Fruit fly (Drosophila melanogaster) whole organism, wandering third instar larva: ENCODE data around the gene CG10638.

Experiments used
- CG32264 ChIP-seq: fragments of 200-800 bp; sonication (Bioruptor generic); optimal IDR thresholded peaks from 2 replicates; lab custom pipeline; 2016; ENCODE audit warnings: missing biosample characterization, missing genetic modification characterization
- CG9705 ChIP-seq: fragments of 200-800 bp; sonication (Bioruptor generic); optimal IDR thresholded peaks from 2 replicates; lab custom pipeline; 2018; ENCODE audit warnings: missing biosample characterization, mild to moderate bottlenecking, missing genetic modification characterization
- Dfd ChIP-seq: fragments of >200 bp; optimal IDR thresholded peaks from 2 replicates; lab custom pipeline; 2017; ENCODE audit warnings: missing biosample characterization, missing genetic modification characterization
- Dif ChIP-seq: fragments of 200-275, 200-300 bp; sonication (Bioruptor generic); optimal IDR thresholded peaks from 2 replicates; lab custom pipeline; 2018; ENCODE audit warnings: missing biosample characterization, missing genetic modification characterization; ENCODE audit not compliant: partially characterized antibody
- GATAd ChIP-seq: sonication (Bioruptor generic); optimal IDR thresholded peaks from 2 replicates; lab custom pipeline; 2016; ENCODE audit warnings: missing biosample characterization, missing genetic modification characterization
- HLH106 ChIP-seq: fragments of 200-800 bp; optimal IDR thresholded peaks from 3 replicates; lab custom pipeline; 2019; ENCODE audit warnings: missing biosample characterization, mild to moderate bottlenecking, missing genetic modification characterization, moderate library complexity
- Hnf4 ChIP-seq: fragments of 200-800 bp; sonication (Bioruptor generic); optimal IDR thresholded peaks from 2 replicates; lab custom pipeline; 2016; ENCODE audit warnings: missing biosample characterization, mild to moderate bottlenecking, missing genetic modification characterization
- Hr78 ChIP-seq: fragments of >200 bp; optimal IDR thresholded peaks from 2 replicates; lab custom pipeline; 2017; ENCODE audit warnings: missing biosample characterization, missing genetic modification characterization
- Hr83 ChIP-seq: fragments of 200-300 bp; sonication (Bioruptor generic); optimal IDR thresholded peaks from 2 replicates; lab custom pipeline; 2016; ENCODE audit warnings: missing biosample characterization, mild to moderate bottlenecking, missing genetic modification characterization, moderate library complexity; ENCODE audit not compliant: poor library complexity, severe bottlenecking
- Mio ChIP-seq: sonication (Bioruptor generic); optimal IDR thresholded peaks from 2 replicates; lab custom pipeline; 2016; ENCODE audit warnings: missing biosample characterization, missing genetic modification characterization
- Myc ChIP-seq: fragments of >200 bp; optimal IDR thresholded peaks from 2 replicates; lab custom pipeline; 2017
- N ChIP-seq: fragments of >200 bp; optimal IDR thresholded peaks from 2 replicates; lab custom pipeline; 2018; ENCODE audit warnings: missing biosample characterization, missing external identifiers, missing genetic modification characterization
- OdsH ChIP-seq: fragments of 200-800 bp; sonication (Bioruptor generic); optimal IDR thresholded peaks from 2 replicates; lab custom pipeline; 2016; ENCODE audit warnings: missing biosample characterization, mild to moderate bottlenecking, missing genetic modification characterization
- Sp1 ChIP-seq: fragments of 200-800 bp; sonication (Bioruptor generic); optimal IDR thresholded peaks from 3 replicates; lab custom pipeline; 2019; ENCODE audit warnings: missing biosample characterization, mild to moderate bottlenecking, missing genetic modification characterization, moderate library complexity
- Vsx2 ChIP-seq: fragments of 200-300, 225-300 bp; sonication (Bioruptor generic); optimal IDR thresholded peaks from 2 replicates; lab custom pipeline; 2018; ENCODE audit warnings: missing biosample characterization, missing genetic modification characterization; ENCODE audit not compliant: partially characterized antibody
- br ChIP-seq: fragments of 200-800 bp; sonication (Bioruptor generic); optimal IDR thresholded peaks from 2 replicates; lab custom pipeline; 2016; ENCODE audit warnings: missing biosample characterization, missing genetic modification characterization
- brk ChIP-seq: fragments of 200-800 bp; sonication (Bioruptor generic); optimal IDR thresholded peaks from 2 replicates; lab custom pipeline; 2016; ENCODE audit warnings: missing biosample characterization, mild to moderate bottlenecking, missing genetic modification characterization
- dl ChIP-seq, 2 experiments: fragments of 175-275, 200-275 bp in 1 of 2; fragments of 200-275 bp in 1 of 2; sonication (Bioruptor generic); optimal IDR thresholded peaks; lab custom pipeline; 2018; ENCODE audit warnings: mild to moderate bottlenecking in 2 of 2, missing biosample characterization in 2 of 2, missing genetic modification characterization in 2 of 2, moderate library complexity in 2 of 2; ENCODE audit not compliant: partially characterized antibody in 2 of 2, insufficient read depth in 1 of 2
- dmrt93B ChIP-seq: fragments of 200-800 bp; sonication (Bioruptor generic); optimal IDR thresholded peaks from 2 replicates; lab custom pipeline; 2018; ENCODE audit warnings: missing biosample characterization, mild to moderate bottlenecking, missing genetic modification characterization
- ey ChIP-seq: fragments of 200-800 bp; sonication (Bioruptor generic); optimal IDR thresholded peaks from 2 replicates; lab custom pipeline; 2016; ENCODE audit warnings: missing biosample characterization, missing genetic modification characterization
- foxo ChIP-seq, 2 experiments: fragments of 200-800 bp; sonication (Bioruptor generic); optimal IDR thresholded peaks; 2 replicates in 1 of 2; 3 replicates in 1 of 2; lab custom pipeline; 2016 to 2017; ENCODE audit warnings: missing biosample characterization in 2 of 2, missing genetic modification characterization in 2 of 2
- fru ChIP-seq: fragments of 200-800 bp; sonication (Bioruptor generic); optimal IDR thresholded peaks from 3 replicates; lab custom pipeline; 2016; ENCODE audit warnings: missing biosample characterization, mild to moderate bottlenecking, missing genetic modification characterization
- h ChIP-seq: fragments of 200-800 bp; sonication (Bioruptor generic); optimal IDR thresholded peaks from 3 replicates; lab custom pipeline; 2016; ENCODE audit warnings: missing biosample characterization, mild to moderate bottlenecking, missing genetic modification characterization
- jim ChIP-seq: fragments of 175-275, 200-325 bp; sonication (Bioruptor generic); optimal IDR thresholded peaks from 2 replicates; lab custom pipeline; 2016; ENCODE audit warnings: missing biosample characterization, mild to moderate bottlenecking, missing genetic modification characterization
- lola ChIP-seq: fragments of >200 bp; optimal IDR thresholded peaks from 2 replicates; lab custom pipeline; 2017; ENCODE audit warnings: missing biosample characterization, missing genetic modification characterization
- pan ChIP-seq: fragments of >200 bp; optimal IDR thresholded peaks from 2 replicates; lab custom pipeline; 2017
- psq ChIP-seq: fragments of 200-800 bp; sonication (Bioruptor generic); optimal IDR thresholded peaks from 3 replicates; lab custom pipeline; 2017; ENCODE audit warnings: missing biosample characterization, mild to moderate bottlenecking, missing genetic modification characterization, moderate library complexity
- rgr ChIP-seq: fragments of 200-800 bp; sonication (Bioruptor generic); optimal IDR thresholded peaks from 3 replicates; lab custom pipeline; 2016; ENCODE audit warnings: missing biosample characterization, mild to moderate bottlenecking, missing genetic modification characterization
- sage ChIP-seq: fragments of 200-800 bp; sonication (Bioruptor generic); optimal IDR thresholded peaks from 2 replicates; lab custom pipeline; 2016; ENCODE audit warnings: missing biosample characterization, mild to moderate bottlenecking, missing genetic modification characterization
- sv ChIP-seq: fragments of 200-800 bp; sonication (Bioruptor generic); optimal IDR thresholded peaks from 3 replicates; lab custom pipeline; 2016; ENCODE audit warnings: missing biosample characterization, missing genetic modification characterization
- woc ChIP-seq: sonication (Bioruptor generic); optimal IDR thresholded peaks from 2 replicates; lab custom pipeline; 2016; ENCODE audit warnings: missing biosample characterization, mild to moderate bottlenecking, missing genetic modification characterization

The CG10638 gene

dm6 chr3L:12468016-12468415 is 33.1 kb downstream of the CG10638 start, which contains the start of gene eyg (continued):
- no peak for TF ChIP-seq foxo (GFP tag; optimal IDR thresholded peaks at IDR 0.05; lab: Kevin White, UChicago)
- TF ChIP-seq N (GFP tag; lab: Kevin White, UChicago): no peak
- TF ChIP-seq pan (lab: Kevin White, UChicago): no peak
- peak in 1 of 2 experiments; percentile 57 for TF ChIP-seq dl (GFP tag; optimal IDR thresholded peaks at IDR 0.05; lab: Kevin White, UChicago; ENCODE audit: insufficient read depth in 1 of 2, partially characterized antibody in 2 of 2)
- peak; percentile 23 for TF ChIP-seq Hnf4 (GFP tag; lab: Kevin White, UChicago)

DNA sequence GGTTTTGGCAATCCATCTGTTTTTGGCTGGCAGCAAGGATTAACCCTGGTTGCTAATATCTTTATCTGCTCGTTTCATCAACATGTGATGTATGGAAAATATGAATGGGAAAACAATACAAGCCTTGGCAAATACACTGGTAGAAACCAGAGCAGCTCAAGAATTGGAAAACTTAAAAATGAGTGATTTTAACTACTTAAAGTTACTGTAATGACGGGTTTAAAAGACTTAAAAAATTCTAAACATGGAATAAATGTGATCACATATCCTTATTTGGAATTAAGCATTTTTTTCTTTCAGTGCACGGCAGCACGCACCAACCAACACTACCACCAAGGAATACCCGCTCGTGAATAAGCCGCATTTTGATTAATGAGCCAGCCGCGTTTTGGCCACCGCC is 35.9 kb downstream of the CG10638 start:
- TF ChIP-seq Sp1 (GFP tag; lab: Kevin White, UChicago) (no peak), HLH106 (peak; percentile 49), Hr78 (GFP tag; lab: Kevin White, UChicago) (no peak), fru (GFP tag; lab: Kevin White, UChicago) (peak; percentile 32)

DNA sequence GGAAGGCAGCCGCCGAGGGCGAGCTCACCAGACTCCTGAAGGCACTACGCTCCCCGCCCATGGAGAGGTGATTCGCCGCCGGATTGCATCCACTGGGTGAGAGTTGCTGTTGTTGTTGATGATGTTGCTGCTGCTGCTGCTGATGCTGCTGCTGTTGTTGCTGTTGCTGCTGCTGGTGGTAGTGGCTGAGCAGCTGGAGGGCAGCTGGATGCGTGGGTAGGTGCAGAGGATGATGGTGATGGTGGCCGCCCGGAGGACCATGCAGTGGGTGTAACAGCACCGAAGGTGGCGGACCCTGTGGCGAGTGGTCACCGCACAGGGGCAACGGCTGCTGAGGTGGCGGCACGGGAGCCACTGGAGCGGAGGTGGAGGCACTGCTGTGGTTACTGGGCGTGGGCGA is 37.5 kb downstream of the CG10638 start:
- TF ChIP-seq Dfd (GFP tag; lab: Kevin White, UChicago) (peak; percentile 73), fru (GFP tag; lab: Kevin White, UChicago) (no peak), OdsH (no peak)

dm6 chr3L:12461953-12462352 is 39.2 kb downstream of the CG10638 start:
- TF ChIP-seq GATAd (GFP tag; lab: Kevin White, UChicago): no peak

dm6 chr3L:12456916-12457662 is 44.0 kb downstream of the CG10638 start:
- TF ChIP-seq foxo (GFP tag; optimal IDR thresholded peaks at IDR 0.05; lab: Kevin White, UChicago) (peak in 1 of 2 experiments; percentile 56), h (GFP tag; lab: Kevin White, UChicago) (peak; percentile 59), dl (GFP tag; optimal IDR thresholded peaks at IDR 0.05; lab: Kevin White, UChicago; ENCODE audit: insufficient read depth in 1 of 2, partially characterized antibody in 2 of 2) (no peak), lola (GFP tag; lab: Kevin White, UChicago) (no peak), OdsH (peak; percentile 48), ey (GFP tag; lab: Kevin White, UChicago) (peak; percentile 42), woc (peak; percentile 35), Hnf4 (GFP tag; lab: Kevin White, UChicago) (peak; percentile 14), dmrt93B (no peak), jim (GFP tag; lab: Kevin White, UChicago) (no peak), HLH106 (peak; percentile 56), CG32264 (no peak), brk (GFP tag; lab: Kevin White, UChicago) (no peak), fru (GFP tag; lab: Kevin White, UChicago) (peak; percentile 51), br (GFP tag; lab: Kevin White, UChicago) (peak; percentile 10), Hr83 (GFP tag; lab: Kevin White, UChicago) (no peak), psq (GFP tag; lab: Kevin White, UChicago) (peak; percentile 55), rgr (peak; percentile 39), Sp1 (GFP tag; lab: Kevin White, UChicago) (peak; percentile 58), Dfd (GFP tag; lab: Kevin White, UChicago) (peak; percentile 10), sv (GFP tag; lab: Kevin White, UChicago) (peak; percentile 24), Mio (GFP tag; lab: Kevin White, UChicago) (no peak)

- TF ChIP-seq Hr83 (GFP tag; lab: Kevin White, UChicago) (no peak), GATAd (GFP tag; lab: Kevin White, UChicago) (no peak), Vsx2 (GFP tag; lab: Kevin White, UChicago) (no peak), Hnf4 (GFP tag; lab: Kevin White, UChicago) (no peak), sage (no peak), CG9705 (no peak), Dif (GFP tag; lab: Kevin White, UChicago) (no peak), br (GFP tag; lab: Kevin White, UChicago) (no peak), Myc (lab: Kevin White, UChicago) (no peak), Sp1 (GFP tag; lab: Kevin White, UChicago) (no peak), fru (GFP tag; lab: Kevin White, UChicago) (no peak), N (GFP tag; lab: Kevin White, UChicago) (no peak)
Measured at dm6 chr3L:12455034-12455433, 46.1 kb downstream of the CG10638 start.
